Fruit fly (Drosophila melanogaster) whole organism, pupa: ENCODE data around the gene Tsf2.

Source experiments
- CG10348 ChIP-seq: fragments of 200-800 bp; sonication (Bioruptor generic); IDR thresholded peaks from 2 replicates; pipeline ENCODE4 v1.3.6; 2022; ENCODE audit warnings: missing biosample characterization, missing genetic modification characterization
- CG12605 ChIP-seq: fragments of 200-800 bp; sonication (Bioruptor generic); IDR thresholded peaks from 2 replicates; pipeline ENCODE4 v1.3.6; 2022; ENCODE audit warnings: missing biosample characterization, missing genetic modification characterization
- CG13204 ChIP-seq: fragments of 200-800 bp; sonication (Bioruptor generic); optimal IDR thresholded peaks from 2 replicates; lab custom pipeline; 2018; ENCODE audit warnings: missing biosample characterization, mild to moderate bottlenecking, missing genetic modification characterization, moderate library complexity
- CG14655 ChIP-seq: fragments of 200-800 bp; sonication (Bioruptor generic); optimal IDR thresholded peaks from 3 replicates; lab custom pipeline; 2017; ENCODE audit warnings: mild to moderate bottlenecking, missing biosample characterization, missing genetic modification reagents, missing genetic modification characterization
- CG15710 ChIP-seq: fragments of 200-800 bp; sonication (Bioruptor generic); optimal IDR thresholded peaks from 2 replicates; lab custom pipeline; 2018; ENCODE audit warnings: missing biosample characterization, mild to moderate bottlenecking, missing genetic modification characterization, moderate library complexity
- CG17806 ChIP-seq: fragments of 200-800 bp; sonication (Bioruptor generic); optimal IDR thresholded peaks from 2 replicates; lab custom pipeline; 2018; ENCODE audit warnings: missing biosample characterization, mild to moderate bottlenecking, missing genetic modification characterization, moderate library complexity
- CG32121 ChIP-seq: fragments of 200-800 bp; sonication (Bioruptor generic); IDR thresholded peaks from 2 replicates; pipeline ENCODE4 v1.3.6; 2022; ENCODE audit warnings: missing biosample characterization, missing genetic modification characterization
- CG34367 ChIP-seq: fragments of 200-800 bp; sonication (Bioruptor generic); optimal IDR thresholded peaks from 2 replicates; lab custom pipeline; 2018; ENCODE audit warnings: missing biosample characterization, mild to moderate bottlenecking, missing genetic modification characterization
- CG4496 ChIP-seq: fragments of 200-800 bp; sonication (Bioruptor generic); IDR thresholded peaks from 3 replicates; pipeline ENCODE4 v1.3.6; 2022; ENCODE audit warnings: missing biosample characterization, missing genetic modification characterization
- CG8159 ChIP-seq: fragments of 200-800 bp; sonication (Bioruptor generic); optimal IDR thresholded peaks from 3 replicates; lab custom pipeline; 2018; ENCODE audit warnings: missing biosample characterization, mild to moderate bottlenecking, missing genetic modification characterization, moderate library complexity
- CG8301 ChIP-seq: fragments of 200-800 bp; sonication (Bioruptor generic); optimal IDR thresholded peaks from 2 replicates; lab custom pipeline; 2018; ENCODE audit warnings: missing biosample characterization, mild to moderate bottlenecking, missing genetic modification characterization
- CG9948 ChIP-seq: fragments of 200-800 bp; sonication (Bioruptor generic); optimal IDR thresholded peaks from 2 replicates; lab custom pipeline; 2018; ENCODE audit warnings: missing biosample characterization, mild to moderate bottlenecking, missing genetic modification characterization, moderate library complexity
- D1 ChIP-seq: fragments of 200-800 bp; sonication (Bioruptor generic); optimal IDR thresholded peaks from 2 replicates; lab custom pipeline; 2018; ENCODE audit warnings: missing biosample characterization, mild to moderate bottlenecking, missing genetic modification characterization, moderate library complexity
- EcR ChIP-seq: fragments of 200-800 bp; sonication (Bioruptor generic); optimal IDR thresholded peaks from 3 replicates; lab custom pipeline; 2019; ENCODE audit warnings: missing biosample characterization, missing genetic modification characterization, mild to moderate bottlenecking, moderate library complexity, missing genetic modification reagents
- Ets98B ChIP-seq: fragments of 200-800 bp; sonication (Bioruptor generic); IDR thresholded peaks from 2 replicates; pipeline ENCODE4 v1.3.6; 2022; ENCODE audit warnings: missing biosample characterization, missing genetic modification characterization
- Pif1A ChIP-seq: fragments of 200-800 bp; sonication (Bioruptor generic); optimal IDR thresholded peaks from 3 replicates; lab custom pipeline; 2016; ENCODE audit warnings: missing biosample characterization, missing genetic modification characterization
- Pif1B ChIP-seq: fragments of 200-800 bp; sonication (Bioruptor generic); optimal IDR thresholded peaks from 3 replicates; lab custom pipeline; 2016; ENCODE audit warnings: missing biosample characterization, missing genetic modification characterization
- Snoo ChIP-seq: fragments of 200-800 bp; sonication (Bioruptor generic); optimal IDR thresholded peaks from 3 replicates; lab custom pipeline; 2017; ENCODE audit warnings: missing biosample characterization, mild to moderate bottlenecking, missing genetic modification characterization, inconsistent platforms
- fd96Ca ChIP-seq: fragments of 200-800 bp; sonication (Bioruptor generic); IDR thresholded peaks from 3 replicates; pipeline ENCODE4 v1.3.6; 2022; ENCODE audit warnings: missing biosample characterization, missing genetic modification characterization
- gl ChIP-seq: fragments of 200-800 bp; sonication (Bioruptor generic); optimal IDR thresholded peaks from 2 replicates; lab custom pipeline; 2018; ENCODE audit warnings: missing biosample characterization, mild to moderate bottlenecking, missing genetic modification characterization
- rn ChIP-seq: fragments of 200-800 bp; sonication (Bioruptor generic); IDR thresholded peaks from 2 replicates; pipeline ENCODE4 v1.3.6; 2022; ENCODE audit warnings: missing biosample characterization, missing genetic modification characterization

Gene Tsf2

dm6 chr3L:12489952-12490351 lies 43.6 kb downstream of the Tsf2 start:
- TF ChIP-seq CG17806 (tag; lab: Kevin White, UChicago) (no peak), CG4496 (GFP tag; lab: Robert Waterston, UW) (no peak), CG8301 (tag; lab: Kevin White, UChicago) (no peak), fd96Ca (GFP tag; lab: Robert Waterston, UW) (peak; percentile 44; the same call in 1 of the 3 replicates), Ets98B (GFP tag; lab: Robert Waterston, UW) (peak; percentile 53; the same call in 1 of the 2 replicates), CG15710 (tag; lab: Kevin White, UChicago) (no peak), CG10348 (no peak), gl (peak; percentile 25), D1 (tag; lab: Kevin White, UChicago) (no peak), Pif1B (GFP tag; lab: Kevin White, UChicago) (peak; percentile 52), CG12605 (GFP tag; lab: Robert Waterston, UW) (peak; percentile 46), CG9948 (tag; lab: Kevin White, UChicago) (no peak), EcR (GFP tag; lab: Kevin White, UChicago) (peak; percentile 87), CG8159 (tag; lab: Kevin White, UChicago) (no peak), CG14655 (no peak), CG32121 (0 out of 2 replicates have a peak, but pooled peaks have one; percentile 20)

dm6 chr3L:12486175-12486574 lies 47.3 kb downstream of the Tsf2 start:
- TF ChIP-seq rn (GFP tag; lab: Robert Waterston, UW) (no peak), CG8301 (tag; lab: Kevin White, UChicago) (no peak), Pif1A (GFP tag; lab: Kevin White, UChicago) (no peak), CG12605 (GFP tag; lab: Robert Waterston, UW) (no peak), Snoo (tag; lab: Kevin White, UChicago) (no peak), CG34367 (tag; lab: Kevin White, UChicago) (no peak)

dm6 chr3L:12484948-12485347 lies 48.6 kb downstream of the Tsf2 start, which contains the start of gene CG10663:
Gene CG10663 (minus strand): TSS chr3L:12485035.
- TF ChIP-seq EcR (GFP tag; lab: Kevin White, UChicago) (peak; percentile 20), CG14655 (peak; percentile 22), CG10348 (no peak), CG8301 (tag; lab: Kevin White, UChicago) (peak; percentile 21), CG13204 (peak; percentile 22), CG9948 (tag; lab: Kevin White, UChicago) (no peak), Ets98B (GFP tag; lab: Robert Waterston, UW) (peak; percentile 51), CG4496 (GFP tag; lab: Robert Waterston, UW) (peak; percentile 77)

dm6 chr3L:12484464-12484863 lies 49.1 kb downstream of the Tsf2 start:
- TF ChIP-seq CG8159 (tag; lab: Kevin White, UChicago) (no peak), CG10348 (no peak), CG32121 (peak; percentile 16; the same call in 1 of the 2 replicates), CG13204 (no peak), CG4496 (GFP tag; lab: Robert Waterston, UW) (0 out of 3 replicates have a peak, but pooled peaks have one; percentile 38), Pif1B (GFP tag; lab: Kevin White, UChicago) (no peak), CG12605 (GFP tag; lab: Robert Waterston, UW) (no peak), EcR (GFP tag; lab: Kevin White, UChicago) (no peak), CG9948 (tag; lab: Kevin White, UChicago) (no peak), Ets98B (GFP tag; lab: Robert Waterston, UW) (no peak), Snoo (tag; lab: Kevin White, UChicago) (no peak)

dm6 chr3L:12482917-12483316 lies 50.6 kb downstream of the Tsf2 start:
- peak; percentile 73; the same call in 2 of the 3 replicates for TF ChIP-seq CG4496 (GFP tag; lab: Robert Waterston, UW)
- no peak for TF ChIP-seq EcR (GFP tag; lab: Kevin White, UChicago)
- TF ChIP-seq gl, result no peak
- TF ChIP-seq CG14655, result peak; percentile 86
- 0 out of 2 replicates have a peak, but pooled peaks have one; percentile 43 for TF ChIP-seq CG10348
- TF ChIP-seq CG15710 (tag; lab: Kevin White, UChicago), result peak; percentile 65
- peak; percentile 59; the same call in 1 of the 2 replicates for TF ChIP-seq rn (GFP tag; lab: Robert Waterston, UW)
- TF ChIP-seq Snoo (tag; lab: Kevin White, UChicago), result no peak
- peak; percentile 77 for TF ChIP-seq Ets98B (GFP tag; lab: Robert Waterston, UW)
- peak; percentile 37 for TF ChIP-seq CG34367 (tag; lab: Kevin White, UChicago)
- peak; percentile 73 for TF ChIP-seq CG8159 (tag; lab: Kevin White, UChicago)
- peak; percentile 9 for TF ChIP-seq CG13204
- TF ChIP-seq Pif1B (GFP tag; lab: Kevin White, UChicago), result peak; percentile 53
- TF ChIP-seq Pif1A (GFP tag; lab: Kevin White, UChicago), result peak; percentile 61
- peak; percentile 88 for TF ChIP-seq CG32121
- peak; percentile 80 for TF ChIP-seq CG8301 (tag; lab: Kevin White, UChicago)
- no peak for TF ChIP-seq D1 (tag; lab: Kevin White, UChicago)
- TF ChIP-seq CG17806 (tag; lab: Kevin White, UChicago), result peak; percentile 51
- TF ChIP-seq fd96Ca (GFP tag; lab: Robert Waterston, UW), result peak; percentile 50; the same call in 2 of the 3 replicates
- TF ChIP-seq CG9948 (tag; lab: Kevin White, UChicago), result peak; percentile 66
- TF ChIP-seq CG12605 (GFP tag; lab: Robert Waterston, UW), result peak; percentile 73

dm6 chr3L:12482246-12482645 lies 51.3 kb downstream of the Tsf2 start, which contains the start of gene CG33725:
Gene CG33725 (plus strand): TSS chr3L:12482609.
- TF ChIP-seq CG17806 (tag; lab: Kevin White, UChicago), result no peak
- no peak for TF ChIP-seq CG4496 (GFP tag; lab: Robert Waterston, UW)
- no peak for TF ChIP-seq Ets98B (GFP tag; lab: Robert Waterston, UW)
- no peak for TF ChIP-seq Pif1B (GFP tag; lab: Kevin White, UChicago)
- TF ChIP-seq CG15710 (tag; lab: Kevin White, UChicago), result no peak
- TF ChIP-seq CG13204, result peak; percentile 57
- no peak for TF ChIP-seq D1 (tag; lab: Kevin White, UChicago)
- TF ChIP-seq Pif1A (GFP tag; lab: Kevin White, UChicago), result no peak
- 0 out of 2 replicates have a peak, but pooled peaks have one; percentile 19 for TF ChIP-seq rn (GFP tag; lab: Robert Waterston, UW)
- no peak for TF ChIP-seq CG34367 (tag; lab: Kevin White, UChicago)
- TF ChIP-seq CG14655, result no peak
- no peak for TF ChIP-seq CG10348
- TF ChIP-seq CG8301 (tag; lab: Kevin White, UChicago), result no peak
- TF ChIP-seq CG32121, result no peak
- no peak for TF ChIP-seq fd96Ca (GFP tag; lab: Robert Waterston, UW)
- no peak for TF ChIP-seq Snoo (tag; lab: Kevin White, UChicago)
- no peak for TF ChIP-seq gl
- TF ChIP-seq, all 21 proteins: peak for 2
